Worm (Caenorhabditis elegans): ENCODE results near the gene T07E3.3.

T07E3.3 gene

ce11 chrIII:6880797-6881196 is 22.9 kb upstream of the T07E3.3 start, which contains the start of gene K04C2.7:
Gene K04C2.7 (plus strand): TSS chrIII:6881097.
- TF ChIP-seq mxl-3 (GFP tag; optimal IDR thresholded peaks at IDR 0.05) = no peak

ce11 chrIII:6881745-6882144 is 21.9 kb upstream of the T07E3.3 start:
- TF ChIP-seq nhr-76 (tag; optimal IDR thresholded peaks at IDR 0.05) = no peak
- TF ChIP-seq mep-1 (tag; optimal IDR thresholded peaks at IDR 0.05) = no peak
- TF ChIP-seq pha-4 (GFP tag; IDR thresholded peaks at IDR 0.05) = no peak
- no peak for TF ChIP-seq pha-4 (tag; optimal IDR thresholded peaks at IDR 0.05)
- TF ChIP-seq unc-62 (GFP tag; optimal IDR thresholded peaks at IDR 0.05 in 1 of 2) = peak in 1 of 2 experiments; percentile 85
- no peak for TF ChIP-seq unc-62 (tag; optimal IDR thresholded peaks at IDR 0.05)

ce11 chrIII:6884203-6884602 is 19.5 kb upstream of the T07E3.3 start, which contains the start of gene med-2:
Gene med-2 (plus strand): TSS chrIII:6884503.
- TF ChIP-seq spr-1 (tag; optimal IDR thresholded peaks at IDR 0.05) = no peak
- peak in 1 of 2 experiments; percentile 67 for TF ChIP-seq unc-62 (GFP tag; optimal IDR thresholded peaks at IDR 0.05 in 1 of 2)
- no peak for TF ChIP-seq unc-62 (tag; optimal IDR thresholded peaks at IDR 0.05)

ce11 chrIII:6885889-6886288 is 17.8 kb upstream of the T07E3.3 start:
- TF ChIP-seq snpc-4 (tag; optimal IDR thresholded peaks at IDR 0.05) = no peak
- TF ChIP-seq aha-1 (tag) = peak; percentile 1
- peak in 1 of 2 experiments; percentile 98 for TF ChIP-seq unc-62 (GFP tag; optimal IDR thresholded peaks at IDR 0.05 in 1 of 2)
- TF ChIP-seq unc-62 (tag; optimal IDR thresholded peaks at IDR 0.05) = no peak

DNA sequence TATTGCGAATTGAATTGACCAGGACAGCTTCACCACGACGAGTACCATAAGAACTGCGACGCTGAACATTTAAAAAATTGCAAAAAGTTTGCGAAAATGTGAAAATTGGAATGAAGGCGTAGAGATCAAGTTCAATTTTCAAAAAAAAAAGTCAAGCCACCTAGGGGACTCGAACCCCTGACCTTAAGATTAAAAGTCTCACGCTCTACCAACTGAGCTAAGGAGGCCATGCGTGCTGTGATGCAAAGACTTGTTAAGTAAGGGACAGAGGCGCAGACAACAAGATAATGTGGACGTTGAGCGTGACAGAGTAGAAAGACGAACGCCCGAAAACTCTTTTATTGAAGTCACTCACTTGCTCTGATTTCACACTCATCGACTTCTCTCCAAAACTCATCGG is 16.1 kb upstream of the T07E3.3 start:
- TF ChIP-seq unc-62 (GFP tag; optimal IDR thresholded peaks at IDR 0.05 in 1 of 2) (peak in 1 of 2 experiments; percentile 83), unc-62 (tag; optimal IDR thresholded peaks at IDR 0.05) (no peak), nhr-48 (tag; optimal IDR thresholded peaks at IDR 0.05) (peak; percentile 5), mxl-2 (GFP tag; conservative IDR thresholded peaks at IDR 0.05) (peak; percentile 75; the same call in 1 of the 2 replicates), nhr-77 (tag; optimal IDR thresholded peaks at IDR 0.05) (no peak), F37D6.2 (tag; optimal IDR thresholded peaks at IDR 0.05) (no peak), nhr-237 (tag; optimal IDR thresholded peaks at IDR 0.05) (no peak), tra-1 (GFP tag; IDR thresholded peaks at IDR 0.05) (peak; percentile 92), nhr-111 (GFP tag; optimal IDR thresholded peaks at IDR 0.05) (peak; percentile 80), ZK546.5 (tag; optimal IDR thresholded peaks at IDR 0.05) (no peak), hlh-11 (tag; optimal IDR thresholded peaks at IDR 0.05) (no peak), mxl-3 (GFP tag; optimal IDR thresholded peaks at IDR 0.05) (no peak), F49E8.2 (tag; optimal IDR thresholded peaks at IDR 0.05; ENCODE audit: borderline replicate concordance) (peak; percentile 66), madf-9 (GFP tag; conservative IDR thresholded peaks at IDR 0.05) (peak; percentile 87), mdl-1 (tag; optimal IDR thresholded peaks at IDR 0.05) (peak; percentile 19 to 36), unc-130 (GFP tag; optimal IDR thresholded peaks at IDR 0.05) (peak; percentile 51), pqm-1 (tag; optimal IDR thresholded peaks at IDR 0.05) (no peak), lim-7 (GFP tag; IDR thresholded peaks at IDR 0.05) (peak; percentile 96), R02D3.7 (tag; optimal IDR thresholded peaks at IDR 0.05) (peak; percentile 8), nhr-25 (tag; optimal IDR thresholded peaks at IDR 0.05; ENCODE audit: borderline replicate concordance, insufficient read depth) (no peak), Y5F2A.4 (GFP tag; optimal IDR thresholded peaks at IDR 0.05) (peak; percentile 48), T20F7.1 (GFP tag; optimal IDR thresholded peaks at IDR 0.05) (peak; percentile 51), dve-1 (tag; optimal IDR thresholded peaks at IDR 0.05; ENCODE audit: insufficient read depth) (peak; percentile 60), ctbp-1 (GFP tag; IDR thresholded peaks at IDR 0.05) (peak; percentile 85), zfp-2 (tag; optimal IDR thresholded peaks at IDR 0.05) (peak; percentile 1), ztf-11 (tag; optimal IDR thresholded peaks at IDR 0.05) (no peak), lin-38 (GFP tag; IDR thresholded peaks at IDR 0.05) (peak; percentile 87), tag-97 (GFP tag; IDR thresholded peaks at IDR 0.05) (no peak), T26A8.4 (GFP tag; IDR thresholded peaks at IDR 0.05) (peak; percentile 82), fkh-10 (GFP tag; optimal IDR thresholded peaks at IDR 0.05) (no peak), lir-3 (tag; optimal IDR thresholded peaks at IDR 0.05) (peak; percentile 49), spr-1 (tag; optimal IDR thresholded peaks at IDR 0.05) (peak; percentile 33), Y105C5A.15 (GFP tag; IDR thresholded peaks at IDR 0.05) (0 out of 2 replicates have a peak, but pooled peaks have one; percentile 65), mes-2 (tag; optimal IDR thresholded peaks at IDR 0.05; ENCODE audit: poor library complexity, severe bottlenecking) (peak; percentile 84), ceh-44 (GFP tag; IDR thresholded peaks at IDR 0.05) (peak; percentile 91), zag-1 (tag; optimal IDR thresholded peaks at IDR 0.05) (no peak), daf-12 (tag; optimal IDR thresholded peaks at IDR 0.05) (no peak)
